Worm (Caenorhabditis elegans) whole organism, L3 larva: ENCODE data around the gene ttr-48.

Experiments used
- R02D3.7 ChIP-seq: fragments of 150-350 bp; optimal IDR thresholded peaks from 2 replicates; lab custom pipeline; 2014; ENCODE audit warnings: missing biosample characterization, missing genetic modification characterization
- ZK546.5 ChIP-seq: sonication (generic microtip); optimal IDR thresholded peaks from 2 replicates; lab custom pipeline; 2017; ENCODE audit warnings: missing biosample characterization, missing genetic modification characterization
- ceh-16 ChIP-seq: sonication (generic microtip); optimal IDR thresholded peaks from 2 replicates; lab custom pipeline; 2017; ENCODE audit warnings: missing biosample characterization, missing genetic modification characterization
- ceh-28 ChIP-seq: fragments of 150-350 bp; optimal IDR thresholded peaks from 2 replicates; lab custom pipeline; 2014; ENCODE audit warnings: missing biosample characterization, missing genetic modification reagents, missing genetic modification characterization
- ceh-9 ChIP-seq: sonication (generic microtip); optimal IDR thresholded peaks from 2 replicates; lab custom pipeline; 2018; ENCODE audit warnings: missing biosample characterization, missing genetic modification characterization
- egl-27 ChIP-seq: sonication (generic microtip); optimal IDR thresholded peaks from 4 replicates; lab custom pipeline; 2017; ENCODE audit warnings: missing biosample characterization, missing genetic modification reagents, missing genetic modification characterization
- egl-5 ChIP-seq: fragments of 150-350 bp; optimal IDR thresholded peaks from 2 replicates; lab custom pipeline; 2017; ENCODE audit warnings: missing biosample characterization, missing genetic modification reagents, missing genetic modification characterization, inconsistent platforms
- elt-1 ChIP-seq: fragments of 150-350 bp; optimal IDR thresholded peaks from 2 replicates; lab custom pipeline; 2014; ENCODE audit warnings: missing biosample characterization, missing genetic modification characterization
- eor-1 ChIP-seq, 2 experiments: fragments of 150-350 bp; optimal IDR thresholded peaks; 2 replicates each; lab custom pipeline; 2014 to 2018; ENCODE audit warnings: missing biosample characterization in 2 of 2, missing genetic modification characterization in 2 of 2
- fkh-2 ChIP-seq: fragments of 150-350 bp; optimal IDR thresholded peaks from 2 replicates; lab custom pipeline; 2014; ENCODE audit warnings: missing biosample characterization, missing genetic modification reagents, missing genetic modification characterization
- fos-1 ChIP-seq: fragments of 150-350 bp; optimal IDR thresholded peaks from 2 replicates; lab custom pipeline; 2014; ENCODE audit warnings: missing biosample characterization, missing genetic modification characterization
- hmg-11 ChIP-seq: sonication (generic microtip); optimal IDR thresholded peaks from 2 replicates; lab custom pipeline; 2016; ENCODE audit warnings: missing genetic modification characterization, missing compliant biosample characterization
- jun-1 ChIP-seq: fragments of 150-350 bp; optimal IDR thresholded peaks from 2 replicates; lab custom pipeline; 2014; ENCODE audit warnings: missing biosample characterization, missing genetic modification reagents, missing genetic modification characterization
- lin-15B ChIP-seq: fragments of 150-350 bp; optimal IDR thresholded peaks from 2 replicates; lab custom pipeline; 2014; ENCODE audit warnings: missing biosample characterization, missing genetic modification characterization
- lin-39 ChIP-seq: fragments of 150-350 bp; optimal IDR thresholded peaks from 2 replicates; lab custom pipeline; 2018; ENCODE audit warnings: missing biosample characterization, missing genetic modification reagents, missing genetic modification characterization
- mdl-1 ChIP-seq: fragments of 150-350 bp; optimal IDR thresholded peaks from 2 replicates; lab custom pipeline; 2014; ENCODE audit warnings: missing biosample characterization, missing genetic modification characterization
- mml-1 ChIP-seq: fragments of 150-350 bp; sonication (generic microtip); optimal IDR thresholded peaks from 3 replicates; lab custom pipeline; 2014; ENCODE audit warnings: missing biosample characterization, missing genetic modification characterization
- nfya-1 ChIP-seq: sonication (generic microtip); optimal IDR thresholded peaks from 2 replicates; lab custom pipeline; 2017; ENCODE audit warnings: missing genetic modification characterization, mild to moderate bottlenecking, missing compliant biosample characterization, antibody characterized with exemption, moderate library complexity; ENCODE audit not compliant: insufficient read depth
- nhr-11 ChIP-seq: fragments of 150-350 bp; optimal IDR thresholded peaks from 2 replicates; lab custom pipeline; 2014; ENCODE audit warnings: missing biosample characterization, missing genetic modification characterization
- nhr-12 ChIP-seq: fragments of 150-350 bp; optimal IDR thresholded peaks from 2 replicates; lab custom pipeline; 2014; ENCODE audit warnings: missing biosample characterization, missing genetic modification characterization
- nhr-237 ChIP-seq: fragments of 150-350 bp; optimal IDR thresholded peaks from 2 replicates; lab custom pipeline; 2014; ENCODE audit warnings: missing biosample characterization, missing genetic modification characterization
- nhr-25 ChIP-seq: sonication (generic microtip); optimal IDR thresholded peaks from 2 replicates; lab custom pipeline; 2017; ENCODE audit warnings: missing biosample characterization, missing genetic modification characterization
- nhr-28 ChIP-seq: fragments of 150-350 bp; optimal IDR thresholded peaks from 2 replicates; lab custom pipeline; 2014; ENCODE audit warnings: missing biosample characterization, missing genetic modification characterization
- nhr-43 ChIP-seq: sonication (generic microtip); optimal IDR thresholded peaks from 2 replicates; lab custom pipeline; 2016; ENCODE audit warnings: mild to moderate bottlenecking, missing genetic modification characterization, missing compliant biosample characterization; ENCODE audit not compliant: poor library complexity, severe bottlenecking
- nhr-67 ChIP-seq: fragments of 150-350 bp; optimal IDR thresholded peaks from 2 replicates; lab custom pipeline; 2014; ENCODE audit warnings: missing biosample characterization, missing genetic modification characterization
- nhr-77 ChIP-seq: fragments of 150-350 bp; optimal IDR thresholded peaks from 2 replicates; lab custom pipeline; 2014; ENCODE audit warnings: missing biosample characterization, missing genetic modification characterization
- pha-4 ChIP-seq: fragments of 150-350 bp; optimal IDR thresholded peaks from 2 replicates; lab custom pipeline; 2014; ENCODE audit warnings: missing biosample characterization, missing genetic modification reagents, missing genetic modification characterization
- pqm-1 ChIP-seq: fragments of 150-350 bp; optimal IDR thresholded peaks from 2 replicates; lab custom pipeline; 2017; ENCODE audit warnings: missing biosample characterization, missing genetic modification characterization, inconsistent platforms
- skn-1 ChIP-seq: fragments of 150-350 bp; optimal IDR thresholded peaks from 2 replicates; lab custom pipeline; 2014; ENCODE audit warnings: missing biosample characterization, missing genetic modification characterization
- snpc-4 ChIP-seq: fragments of 150-350 bp; optimal IDR thresholded peaks from 2 replicates; lab custom pipeline; 2014; ENCODE audit warnings: missing biosample characterization, missing genetic modification characterization
- tbx-2 ChIP-seq: sonication (generic microtip); optimal IDR thresholded peaks from 2 replicates; lab custom pipeline; 2016; ENCODE audit warnings: mild to moderate bottlenecking, missing genetic modification characterization, missing compliant biosample characterization
- unc-39 ChIP-seq: sonication (generic microtip); optimal IDR thresholded peaks from 4 replicates; lab custom pipeline; 2017; ENCODE audit warnings: missing biosample characterization, missing genetic modification characterization
- unc-62 ChIP-seq: fragments of 150-350 bp; sonication (generic microtip); optimal IDR thresholded peaks from 4 replicates; lab custom pipeline; 2014; ENCODE audit warnings: missing biosample characterization, missing genetic modification reagents, missing genetic modification characterization
- zag-1 ChIP-seq: fragments of 150-350 bp; optimal IDR thresholded peaks from 2 replicates; lab custom pipeline; 2014; ENCODE audit warnings: missing biosample characterization, missing genetic modification characterization
- ztf-11 ChIP-seq: fragments of 150-350 bp; optimal IDR thresholded peaks from 2 replicates; lab custom pipeline; 2014; ENCODE audit warnings: missing biosample characterization, missing genetic modification characterization

ttr-48 gene

DNA sequence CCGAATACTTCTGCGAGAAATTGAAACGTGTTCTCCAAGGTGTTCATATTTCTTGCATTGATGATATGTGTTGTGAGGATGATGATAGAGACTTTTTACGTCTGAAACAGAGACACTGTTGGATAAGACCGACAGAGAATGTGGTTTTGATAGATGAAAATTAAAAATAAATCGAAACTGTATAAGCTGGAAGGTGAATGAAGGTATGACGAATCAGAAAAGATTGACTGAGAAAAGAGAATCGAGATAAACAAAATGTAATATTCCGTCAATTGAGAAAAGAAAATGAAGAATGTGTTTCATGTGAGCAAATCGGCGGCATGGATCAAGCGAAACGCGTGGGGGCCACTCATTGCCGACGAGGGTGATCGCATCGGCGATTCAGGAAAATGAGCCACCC is 15.4 kb upstream of the ttr-48 start, which contains the start of gene ceh-18:
Gene ceh-18 (minus strand): TSS at position 101 of the 400 bp plus-strand sequence.
- TF ChIP-seq unc-62 (GFP tag; lab: Kevin White, UChicago): no peak
- no peak for TF ChIP-seq lin-39 (tag; lab: Kevin White, UChicago)
- TF ChIP-seq pqm-1 (tag; lab: Kevin White, UChicago): no peak
- TF ChIP-seq ceh-9: no peak
- TF ChIP-seq mml-1 (tag; lab: Kevin White, UChicago): no peak
- no peak for TF ChIP-seq nhr-237
- no peak for TF ChIP-seq zag-1 (tag; lab: Kevin White, UChicago)
- no peak for TF ChIP-seq lin-15B (tag; lab: Kevin White, UChicago)
- no peak for TF ChIP-seq nhr-77 (tag; lab: Kevin White, UChicago)
- TF ChIP-seq ceh-28 (tag; lab: Kevin White, UChicago): no peak
- no peak for TF ChIP-seq jun-1
- TF ChIP-seq nhr-25: no peak
- TF ChIP-seq hmg-11 (tag; lab: Kevin White, UChicago): no peak
- TF ChIP-seq ceh-16 (tag; lab: Kevin White, UChicago): no peak
- no peak for TF ChIP-seq pha-4
- no peak for TF ChIP-seq ZK546.5 (tag; lab: Kevin White, UChicago)
- TF ChIP-seq nhr-11 (tag; lab: Kevin White, UChicago): no peak
- no peak for TF ChIP-seq skn-1 (tag; lab: Kevin White, UChicago)
- TF ChIP-seq R02D3.7 (tag; lab: Kevin White, UChicago): no peak

DNA sequence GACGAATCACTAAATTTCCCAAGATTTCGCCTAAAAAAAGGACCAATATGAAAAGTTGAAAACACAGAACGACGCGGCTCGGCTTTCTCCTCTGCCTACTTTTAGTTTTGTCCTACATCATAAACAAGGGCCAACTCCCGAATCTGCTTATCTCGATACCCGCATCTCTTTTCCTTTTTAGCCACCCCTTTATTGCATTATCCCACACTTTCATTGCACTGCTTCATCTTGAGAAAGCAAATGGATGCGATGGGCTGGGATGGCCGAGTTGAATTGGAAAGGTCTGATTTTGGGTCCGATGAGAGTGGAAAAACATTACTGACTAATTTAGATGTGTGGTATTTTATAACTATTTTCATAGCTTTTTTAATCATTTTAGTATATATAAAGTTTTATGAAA is 13.5 kb upstream of the ttr-48 start:
- TF ChIP-seq nhr-12 (tag; lab: Kevin White, UChicago) (no peak), snpc-4 (tag; lab: Kevin White, UChicago) (no peak), nfya-1 (tag; lab: Kevin White, UChicago) (no peak), jun-1 (no peak)

DNA sequence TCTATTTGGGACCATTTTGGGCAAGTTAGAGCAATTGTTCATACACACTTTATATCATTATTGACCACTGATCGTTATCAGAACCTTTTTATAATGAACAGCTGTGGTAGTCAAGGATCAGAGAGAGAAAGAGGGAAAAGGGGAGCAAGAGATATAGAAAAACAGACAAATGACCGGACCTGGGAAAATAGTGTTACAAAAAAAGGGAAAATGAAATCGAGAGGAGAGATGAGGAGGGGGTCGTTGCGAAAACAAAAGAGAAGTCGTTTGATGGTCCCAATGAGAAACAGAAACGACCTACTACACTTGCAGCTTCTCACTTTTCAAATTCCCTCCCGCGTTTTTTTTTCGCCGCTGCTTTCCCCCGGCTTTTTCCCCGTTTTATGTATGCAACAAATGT is 11.7 kb upstream of the ttr-48 start:
- TF ChIP-seq fos-1 (tag; lab: Kevin White, UChicago): no peak
- TF ChIP-seq nfya-1 (tag; lab: Kevin White, UChicago): peak; percentile 20
- peak; percentile 25 for TF ChIP-seq lin-39 (tag; lab: Kevin White, UChicago)
- TF ChIP-seq egl-5 (tag; lab: Kevin White, UChicago): peak; percentile 5
- TF ChIP-seq, all 47 proteins: peak for 3

DNA sequence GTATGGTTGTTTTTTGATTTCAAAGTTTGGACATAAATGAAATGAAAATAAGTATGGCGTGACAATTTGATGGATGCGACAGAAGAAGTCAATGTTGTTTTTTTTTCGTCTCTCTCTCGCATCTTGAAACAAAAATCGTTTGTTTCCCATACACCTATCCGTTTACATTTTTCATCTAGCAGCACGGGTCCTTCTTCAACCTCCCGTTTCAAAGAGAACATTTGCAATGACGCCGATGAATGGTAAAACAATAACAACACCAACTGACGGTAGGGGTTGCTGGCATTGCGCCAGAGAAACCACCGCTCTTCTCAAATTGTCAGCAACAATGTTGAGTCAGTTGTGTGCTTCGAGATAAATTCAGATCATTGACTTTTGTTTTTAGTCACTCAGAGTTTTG is 3.1 kb downstream of the ttr-48 start:
- no peak for TF ChIP-seq skn-1 (tag; lab: Kevin White, UChicago)
- TF ChIP-seq jun-1: no peak
- TF ChIP-seq nhr-25: no peak
- peak; percentile 1 for TF ChIP-seq unc-62 (GFP tag; lab: Kevin White, UChicago)
- no peak for TF ChIP-seq eor-1 (tag; optimal IDR thresholded peaks at IDR 0.05; lab: Kevin White, UChicago)
- no peak for TF ChIP-seq nhr-28 (tag; lab: Kevin White, UChicago)
- peak; percentile 37 for TF ChIP-seq nhr-11 (tag; lab: Kevin White, UChicago)
- TF ChIP-seq ceh-16 (tag; lab: Kevin White, UChicago): no peak
- no peak for TF ChIP-seq elt-1 (tag; lab: Kevin White, UChicago)
- TF ChIP-seq egl-27 (tag; lab: Kevin White, UChicago): no peak
- no peak for TF ChIP-seq mdl-1 (tag; lab: Kevin White, UChicago)
- TF ChIP-seq ztf-11: no peak
- TF ChIP-seq unc-39 (tag; lab: Kevin White, UChicago): no peak
- peak; percentile 51 for TF ChIP-seq nhr-43 (tag; lab: Kevin White, UChicago)
- no peak for TF ChIP-seq fkh-2 (tag; lab: Kevin White, UChicago)
- TF ChIP-seq egl-5 (tag; lab: Kevin White, UChicago): peak; percentile 83
- no peak for TF ChIP-seq snpc-4 (tag; lab: Kevin White, UChicago)
- peak; percentile 49 for TF ChIP-seq nfya-1 (tag; lab: Kevin White, UChicago)
- no peak for TF ChIP-seq nhr-12 (tag; lab: Kevin White, UChicago)
- TF ChIP-seq tbx-2 (tag; lab: Kevin White, UChicago): no peak
- TF ChIP-seq nhr-67: no peak
- no peak for TF ChIP-seq nhr-237
- TF ChIP-seq lin-39 (tag; lab: Kevin White, UChicago): peak; percentile 58
- no peak for TF ChIP-seq zag-1 (tag; lab: Kevin White, UChicago)
- no peak for TF ChIP-seq nhr-77 (tag; lab: Kevin White, UChicago)
